Fruit fly (Drosophila melanogaster): ENCODE results near the gene CG7778.

CG7778 gene

dm6 chr2L:8327272-8327555 is 19.2 kb upstream of the CG7778 start, which contains the start of gene CG14275:
CG14275 (plus strand) TSS chr2L:8327456.
- no peak for TF ChIP-seq noc (tag; optimal IDR thresholded peaks at IDR 0.05)

dm6 chr2L:8327783-8328327 is 18.6 kb upstream of the CG7778 start:
- TF ChIP-seq noc (tag; optimal IDR thresholded peaks at IDR 0.05): peak; percentile 0

- no peak for TF ChIP-seq noc (tag; optimal IDR thresholded peaks at IDR 0.05)
Measured at dm6 chr2L:8328526-8329097, 17.8 kb upstream of the CG7778 start.

- no peak for TF ChIP-seq noc (tag; optimal IDR thresholded peaks at IDR 0.05)
Measured at dm6 chr2L:8333185-8333584, 13.2 kb upstream of the CG7778 start.

- TF ChIP-seq noc (tag; optimal IDR thresholded peaks at IDR 0.05): no peak
Measured at dm6 chr2L:8333624-8334023, 12.8 kb upstream of the CG7778 start.

dm6 chr2L:8334705-8335104 is 11.7 kb upstream of the CG7778 start:
- no peak for TF ChIP-seq noc (tag; optimal IDR thresholded peaks at IDR 0.05)

- TF ChIP-seq noc (tag; optimal IDR thresholded peaks at IDR 0.05): no peak
Measured at dm6 chr2L:8338039-8338438, 8.4 kb upstream of the CG7778 start, which contains the start of gene witty. witty (plus strand) TSS chr2L:8338287.

dm6 chr2L:8339751-8340349 is 6.6 kb upstream of the CG7778 start:
- TF ChIP-seq noc (tag; optimal IDR thresholded peaks at IDR 0.05): no peak

dm6 chr2L:8342395-8342794 is 4.0 kb upstream of the CG7778 start, which contains the start of gene CG14273:
CG14273 (plus strand) TSS chr2L:8342695.
- no peak for TF ChIP-seq noc (tag; optimal IDR thresholded peaks at IDR 0.05)

- TF ChIP-seq noc (tag; optimal IDR thresholded peaks at IDR 0.05): peak; percentile 51
Measured at dm6 chr2L:8344536-8344935, 1.9 kb upstream of the CG7778 start.

- TF ChIP-seq noc (tag; optimal IDR thresholded peaks at IDR 0.05): peak; percentile 89
Measured at dm6 chr2L:8350560-8351171, 4.2 kb downstream of the CG7778 start.

- TF ChIP-seq noc (tag; optimal IDR thresholded peaks at IDR 0.05): no peak
Measured at dm6 chr2L:8351333-8351732, 4.9 kb downstream of the CG7778 start.

- no peak for TF ChIP-seq noc (tag; optimal IDR thresholded peaks at IDR 0.05)
Measured at dm6 chr2L:8351864-8352263, 5.4 kb downstream of the CG7778 start, which contains the start of gene Mur29B. Mur29B (plus strand) TSS chr2L:8352187.

dm6 chr2L:8355419-8355818 is 9.0 kb downstream of the CG7778 start:
- no peak for TF ChIP-seq noc (tag; optimal IDR thresholded peaks at IDR 0.05)

- TF ChIP-seq noc (tag; optimal IDR thresholded peaks at IDR 0.05): no peak
Measured at dm6 chr2L:8361204-8361952, 15.0 kb downstream of the CG7778 start.

dm6 chr2L:8362273-8362954 is 16.0 kb downstream of the CG7778 start, which contains the start of gene CG7627:
CG7627 (minus strand) TSS chr2L:8362469.
- TF ChIP-seq noc (tag; optimal IDR thresholded peaks at IDR 0.05): peak; percentile 88

Measured in whole organism, larva.